In genomic region chrX:5086724-5087660, dm6 we compare ENCODE assay signal across 1 fruit fly cellular context.
TF ChIP-seq lines count a peak whose summit lies in the region.

No protein-coding gene starts in this region.

TF ChIP-seq in whole organism, embryonic, 481 proteins besides CTCF, POLR2A, EP300 and RAD21 (continued from another document and continues in another):
- TF ChIP-seq Dbx (GFP tag; IDR thresholded peaks at IDR 0.05; lab: Robert Waterston, UW) (peak; percentile 38; the same call in 1 of the 3 replicates), CG8281 (tag; optimal IDR thresholded peaks at IDR 0.05; lab: Kevin White, UChicago) (peak; percentile 3), CG32532 (GFP tag; IDR thresholded peaks at IDR 0.05; lab: Robert Waterston, UW) (peak; percentile 34; the same call in 1 of the 2 replicates), Sox102F (GFP tag; optimal IDR thresholded peaks at IDR 0.05; lab: Kevin White, UChicago) (peak; percentile 70), CG1832 (GFP tag; optimal IDR thresholded peaks at IDR 0.05; lab: Kevin White, UChicago) (peak; percentile 19), Hmr (GFP tag; optimal IDR thresholded peaks at IDR 0.05; lab: Kevin White, UChicago) (peak; percentile 41), CG8089 (GFP tag; optimal IDR thresholded peaks at IDR 0.05; lab: Kevin White, UChicago) (peak; percentile 28), esg (GFP tag; conservative IDR thresholded peaks at IDR 0.05; lab: Robert Waterston, UW) (peak; percentile 35; the same call in 1 of the 2 replicates), pum (GFP tag; optimal IDR thresholded peaks at IDR 0.05; lab: Kevin White, UChicago) (peak; percentile 8), Ssrp (tag; optimal IDR thresholded peaks at IDR 0.05; lab: Kevin White, UChicago) (peak; percentile 71), Optix (GFP tag; IDR thresholded peaks at IDR 0.05; lab: Robert Waterston, UW) (no peak), CG10267 (tag; optimal IDR thresholded peaks at IDR 0.05; lab: Kevin White, UChicago) (peak; percentile 57), mam (GFP tag; optimal IDR thresholded peaks at IDR 0.05; lab: Kevin White, UChicago) (peak; percentile 51), unpg (GFP tag; optimal IDR thresholded peaks at IDR 0.05; lab: Kevin White, UChicago) (peak; percentile 65), CG15269 (tag; optimal IDR thresholded peaks at IDR 0.05; lab: Kevin White, UChicago) (peak; percentile 58), CG9932 (GFP tag; IDR thresholded peaks at IDR 0.05; lab: Robert Waterston, UW) (peak; percentile 44; the same call in 1 of the 2 replicates), disco-r (GFP tag; optimal IDR thresholded peaks at IDR 0.05; lab: Kevin White, UChicago) (peak; percentile 27), CG31388 (GFP tag; optimal IDR thresholded peaks at IDR 0.05; lab: Kevin White, UChicago) (peak; percentile 5), Kr (GFP tag; optimal IDR thresholded peaks at IDR 0.05; lab: Kevin White, UChicago) (no peak), CG18764 (GFP tag; optimal IDR thresholded peaks at IDR 0.05; lab: Kevin White, UChicago) (peak; percentile 38), CG17328 (GFP tag; IDR thresholded peaks at IDR 0.05; lab: Robert Waterston, UW) (no peak), CG17186 (GFP tag; optimal IDR thresholded peaks at IDR 0.05; lab: Kevin White, UChicago) (no peak), CG31365 (tag; optimal IDR thresholded peaks at IDR 0.05; lab: Kevin White, UChicago) (no peak), crol (GFP tag; IDR thresholded peaks at IDR 0.05; lab: Robert Waterston, UW) (peak; percentile 85), CG10274 (GFP tag; optimal IDR thresholded peaks at IDR 0.05; lab: Kevin White, UChicago) (peak; percentile 96), oc (tag; optimal IDR thresholded peaks at IDR 0.05; lab: Kevin White, UChicago) (peak; percentile 11), CoRest (tag; optimal IDR thresholded peaks at IDR 0.05; lab: Kevin White, UChicago) (peak; percentile 77), CG31441 (GFP tag; IDR thresholded peaks at IDR 0.05; lab: Robert Waterston, UW) (peak; percentile 62), CG16813 (GFP tag; IDR thresholded peaks at IDR 0.05; lab: Robert Waterston, UW; ENCODE audit: partially characterized antibody) (no peak), CG3407 (GFP tag; optimal IDR thresholded peaks at IDR 0.05; lab: Kevin White, UChicago) (no peak), CG43689 (GFP tag; IDR thresholded peaks at IDR 0.05; lab: Robert Waterston, UW) (no peak), kni (GFP tag; optimal IDR thresholded peaks at IDR 0.05; lab: Kevin White, UChicago) (no peak), CG18619 (GFP tag; optimal IDR thresholded peaks at IDR 0.05; lab: Kevin White, UChicago) (peak; percentile 52), chif (GFP tag; optimal IDR thresholded peaks at IDR 0.05; lab: Kevin White, UChicago) (peak; percentile 35 to 46), hkb (optimal IDR thresholded peaks at IDR 0.05; lab: Kevin White, UChicago) (no peak), hkb (GFP tag; IDR thresholded peaks at IDR 0.05; lab: Robert Waterston, UW) (no peak), CG12071 (GFP tag; optimal IDR thresholded peaks at IDR 0.05; lab: Kevin White, UChicago) (peak; percentile 8), gt (GFP tag; IDR thresholded peaks at IDR 0.05; lab: Robert Waterston, UW) (no peak), dpn (GFP tag; optimal IDR thresholded peaks at IDR 0.05; lab: Kevin White, UChicago) (peak; percentile 57 to 63), CG6654 (GFP tag; optimal IDR thresholded peaks at IDR 0.05; lab: Kevin White, UChicago) (peak; percentile 10), tio (GFP tag; optimal IDR thresholded peaks at IDR 0.05; lab: Kevin White, UChicago) (peak; percentile 63), Camta (GFP tag; optimal IDR thresholded peaks at IDR 0.05; lab: Kevin White, UChicago) (peak; percentile 16), wek (GFP tag; optimal IDR thresholded peaks at IDR 0.05; lab: Kevin White, UChicago) (no peak), CG8924 (tag; optimal IDR thresholded peaks at IDR 0.05; lab: Kevin White, UChicago) (peak; percentile 71), CG14050 (GFP tag; IDR thresholded peaks at IDR 0.05; lab: Robert Waterston, UW) (no peak), NFAT (GFP tag; IDR thresholded peaks at IDR 0.05; lab: Robert Waterston, UW) (0 out of 2 replicates have a peak, but pooled peaks have one; percentile 34), onecut (GFP tag; IDR thresholded peaks at IDR 0.05; lab: Robert Waterston, UW) (no peak; the same call in 1 of the 2 replicates), CG12769 (tag; optimal IDR thresholded peaks at IDR 0.05; lab: Kevin White, UChicago) (peak; percentile 47), insv (GFP tag; optimal IDR thresholded peaks at IDR 0.05; lab: Kevin White, UChicago) (no peak), al (GFP tag; IDR thresholded peaks at IDR 0.05; lab: Robert Waterston, UW) (0 out of 2 replicates have a peak, but pooled peaks have one; percentile 22), HLH54F (GFP tag; optimal IDR thresholded peaks at IDR 0.05; lab: Kevin White, UChicago) (peak; percentile 48), Atf-2 (GFP tag; optimal IDR thresholded peaks at IDR 0.05; lab: Kevin White, UChicago) (peak; percentile 53), odd (GFP tag; optimal IDR thresholded peaks at IDR 0.05; lab: Kevin White, UChicago) (peak; percentile 19), CG1602 (GFP tag; optimal IDR thresholded peaks at IDR 0.05; lab: Kevin White, UChicago) (peak; percentile 47), CG2712 (tag; optimal IDR thresholded peaks at IDR 0.05; lab: Kevin White, UChicago) (peak; percentile 62), CG11696 (GFP tag; IDR thresholded peaks at IDR 0.05; lab: Robert Waterston, UW) (no peak), grn (GFP tag; optimal IDR thresholded peaks at IDR 0.05; lab: Kevin White, UChicago) (no peak), CG10462 (GFP tag; optimal IDR thresholded peaks at IDR 0.05; lab: Kevin White, UChicago) (peak; percentile 38), gro (GFP tag; optimal IDR thresholded peaks at IDR 0.05; lab: Kevin White, UChicago) (peak; percentile 12), sim (GFP tag; IDR thresholded peaks at IDR 0.05; lab: Robert Waterston, UW) (no peak), Deaf1 (tag; optimal IDR thresholded peaks at IDR 0.05; lab: Kevin White, UChicago) (peak; percentile 41), unc-4 (GFP tag; IDR thresholded peaks at IDR 0.05; lab: Robert Waterston, UW; ENCODE audit: partially characterized antibody) (no peak), ci (GFP tag; IDR thresholded peaks at IDR 0.05; lab: Robert Waterston, UW) (peak; percentile 62; the same call in 1 of the 3 replicates), CG15601 (tag; optimal IDR thresholded peaks at IDR 0.05; lab: Kevin White, UChicago) (peak; percentile 39), zen (tag; optimal IDR thresholded peaks at IDR 0.05; lab: Kevin White, UChicago) (no peak), CG1233 (GFP tag; optimal IDR thresholded peaks at IDR 0.05; lab: Kevin White, UChicago) (peak; percentile 52), CG17829 (tag; optimal IDR thresholded peaks at IDR 0.05; lab: Kevin White, UChicago) (peak; percentile 30), Pdp1 (GFP tag; optimal IDR thresholded peaks at IDR 0.05; lab: Kevin White, UChicago) (peak; percentile 55 to 59), Hsf (GFP tag; optimal IDR thresholded peaks at IDR 0.05; lab: Kevin White, UChicago) (peak; percentile 47), klu (GFP tag; IDR thresholded peaks at IDR 0.05; lab: Robert Waterston, UW) (0 out of 2 replicates have a peak, but pooled peaks have one; percentile 15), CG5953 (GFP tag; IDR thresholded peaks at IDR 0.05; lab: Robert Waterston, UW) (no peak), slp2 (GFP tag; optimal IDR thresholded peaks at IDR 0.05; lab: Kevin White, UChicago) (peak; percentile 42), Ptx1 (GFP tag; IDR thresholded peaks at IDR 0.05; lab: Robert Waterston, UW) (peak; percentile 45), Bteb2 (GFP tag; optimal IDR thresholded peaks at IDR 0.05; lab: Kevin White, UChicago) (peak; percentile 29), pros (GFP tag; optimal IDR thresholded peaks at IDR 0.05; lab: Kevin White, UChicago) (no peak), emc (GFP tag; optimal IDR thresholded peaks at IDR 0.05; lab: Kevin White, UChicago) (no peak), CG13296 (GFP tag; optimal IDR thresholded peaks at IDR 0.05; lab: Kevin White, UChicago) (peak; percentile 35), yki (optimal IDR thresholded peaks at IDR 0.05; lab: Kevin White, UChicago) (no peak), nom (GFP tag; optimal IDR thresholded peaks at IDR 0.05; lab: Kevin White, UChicago) (peak; percentile 91), CG13894 (tag; optimal IDR thresholded peaks at IDR 0.05; lab: Kevin White, UChicago) (no peak), CG15514 (GFP tag; optimal IDR thresholded peaks at IDR 0.05; lab: Kevin White, UChicago) (peak; percentile 32), fu2 (GFP tag; optimal IDR thresholded peaks at IDR 0.05; lab: Kevin White, UChicago) (peak; percentile 49), her (GFP tag; optimal IDR thresholded peaks at IDR 0.05; lab: Kevin White, UChicago) (peak; percentile 48), CG3726 (GFP tag; IDR thresholded peaks at IDR 0.05; lab: Robert Waterston, UW) (no peak), Hand (GFP tag; optimal IDR thresholded peaks at IDR 0.05; lab: Kevin White, UChicago) (peak; percentile 12), CG3847 (GFP tag; IDR thresholded peaks at IDR 0.05; lab: Robert Waterston, UW) (peak; percentile 35; the same call in 1 of the 2 replicates), CG12942 (GFP tag; optimal IDR thresholded peaks at IDR 0.05; lab: Kevin White, UChicago) (peak; percentile 33), CG10979 (tag; optimal IDR thresholded peaks at IDR 0.05; lab: Kevin White, UChicago) (peak; percentile 65), MBD-R2 (GFP tag; IDR thresholded peaks at IDR 0.05; lab: Robert Waterston, UW) (no peak), Ets65A (GFP tag; lab: Kevin White, UChicago) (peak; percentile 92), lola (GFP tag; optimal IDR thresholded peaks at IDR 0.05; lab: Kevin White, UChicago) (peak in 1 of 3 experiments; percentile 64), CG14441 (GFP tag; IDR thresholded peaks at IDR 0.05; lab: Robert Waterston, UW) (0 out of 2 replicates have a peak, but pooled peaks have one; percentile 32), D19B (GFP tag; optimal IDR thresholded peaks at IDR 0.05; lab: Kevin White, UChicago) (peak; percentile 37), CG3281 (GFP tag; optimal IDR thresholded peaks at IDR 0.05; lab: Kevin White, UChicago) (peak; percentile 67), dmrt11E (tag; optimal IDR thresholded peaks at IDR 0.05; lab: Kevin White, UChicago) (peak; percentile 49), CG12659 (GFP tag; optimal IDR thresholded peaks at IDR 0.05; lab: Kevin White, UChicago) (peak; percentile 51), ap (GFP tag; IDR thresholded peaks at IDR 0.05; lab: Robert Waterston, UW) (no peak), CG18599 (GFP tag; optimal IDR thresholded peaks at IDR 0.05; lab: Kevin White, UChicago) (peak; percentile 45), trem (tag; optimal IDR thresholded peaks at IDR 0.05; lab: Kevin White, UChicago) (peak; percentile 12), zfh2 (GFP tag; optimal IDR thresholded peaks at IDR 0.05; lab: Kevin White, UChicago) (peak; percentile 29), Six4 (GFP tag; optimal IDR thresholded peaks at IDR 0.05; lab: Kevin White, UChicago) (peak; percentile 26), luna (GFP tag; optimal IDR thresholded peaks at IDR 0.05; lab: Kevin White, UChicago) (no peak), HLH4C (GFP tag; IDR thresholded peaks at IDR 0.05; lab: Robert Waterston, UW; ENCODE audit: partially characterized antibody) (no peak), YL-1 (GFP tag; optimal IDR thresholded peaks at IDR 0.05; lab: Kevin White, UChicago) (no peak), nmo (GFP tag; optimal IDR thresholded peaks at IDR 0.05; lab: Kevin White, UChicago) (peak; percentile 76), CG11093 (GFP tag; IDR thresholded peaks at IDR 0.05; lab: Robert Waterston, UW) (no peak), CG10654 (GFP tag; optimal IDR thresholded peaks at IDR 0.05; lab: Kevin White, UChicago) (peak; percentile 23), ems (GFP tag; optimal IDR thresholded peaks at IDR 0.05; lab: Kevin White, UChicago) (peak; percentile 21), CG2889 (GFP tag; IDR thresholded peaks at IDR 0.05; lab: Robert Waterston, UW) (no peak), cwo (GFP tag; optimal IDR thresholded peaks at IDR 0.05; lab: Kevin White, UChicago) (peak; percentile 29), cato (GFP tag; optimal IDR thresholded peaks at IDR 0.05; lab: Kevin White, UChicago; ENCODE audit: borderline replicate concordance) (peak; percentile 14), Asciz (GFP tag; optimal IDR thresholded peaks at IDR 0.05; lab: Kevin White, UChicago) (peak; percentile 66), CG30403 (GFP tag; optimal IDR thresholded peaks at IDR 0.05; lab: Kevin White, UChicago) (peak; percentile 75), CG4328 (GFP tag; optimal IDR thresholded peaks at IDR 0.05; lab: Kevin White, UChicago) (peak; percentile 10), CG15011 (GFP tag; optimal IDR thresholded peaks at IDR 0.05; lab: Kevin White, UChicago) (peak; percentile 18), CG7271 (tag; optimal IDR thresholded peaks at IDR 0.05; lab: Kevin White, UChicago) (no peak), gcm (GFP tag; optimal IDR thresholded peaks at IDR 0.05; lab: Kevin White, UChicago) (peak; percentile 12), B-H2 (GFP tag; optimal IDR thresholded peaks at IDR 0.05; lab: Kevin White, UChicago) (no peak), grau (tag; optimal IDR thresholded peaks at IDR 0.05; lab: Kevin White, UChicago) (peak; percentile 67), tin (GFP tag; optimal IDR thresholded peaks at IDR 0.05; lab: Kevin White, UChicago) (peak; percentile 37), en (GFP tag; optimal IDR thresholded peaks at IDR 0.05; lab: Kevin White, UChicago) (peak; percentile 36), Jarid2 (GFP tag; optimal IDR thresholded peaks at IDR 0.05; lab: Kevin White, UChicago) (peak; percentile 21), Myb (GFP tag; optimal IDR thresholded peaks at IDR 0.05; lab: Kevin White, UChicago) (no peak), cad (GFP tag; optimal IDR thresholded peaks at IDR 0.05; lab: Kevin White, UChicago) (no peak), CG4820 (GFP tag; optimal IDR thresholded peaks at IDR 0.05; lab: Kevin White, UChicago) (peak; percentile 45), CG33557 (GFP tag; optimal IDR thresholded peaks at IDR 0.05; lab: Kevin White, UChicago) (peak; percentile 13), sna (GFP tag; IDR thresholded peaks at IDR 0.05; lab: Robert Waterston, UW; ENCODE audit: partially characterized antibody) (no peak; the same call in none of the 2 replicates), HmgZ (tag; optimal IDR thresholded peaks at IDR 0.05; lab: Kevin White, UChicago) (peak; percentile 3), Hr78 (GFP tag; optimal IDR thresholded peaks at IDR 0.05; lab: Kevin White, UChicago) (no peak), Meics (GFP tag; optimal IDR thresholded peaks at IDR 0.05; lab: Kevin White, UChicago) (peak; percentile 80), sisA (GFP tag; IDR thresholded peaks at IDR 0.05; lab: Robert Waterston, UW) (peak; percentile 40; the same call in 1 of the 2 replicates)
